ENCODE assay signal across 3 fruit fly cellular contexts in genomic region chr4:662101-662500, dm6.
TF ChIP-seq lines count a peak whose summit lies in the region.

No protein-coding gene starts in this region.

- no peak for TF ChIP-seq CTCF in whole organism, embryonic (GFP tag; optimal IDR thresholded peaks at IDR 0.05; lab: Kevin White, UChicago)

TF ChIP-seq in whole organism, adult, 20 proteins besides CTCF, POLR2A, EP300 and RAD21:
- TF ChIP-seq kay (GFP tag; lab: Kevin White, UChicago; ENCODE audit: borderline replicate concordance) (peak; percentile 55), Mnt (GFP tag; optimal IDR thresholded peaks at IDR 0.05; lab: Kevin White, UChicago) (no peak)
TF ChIP-seq in whole organism, adult: peak in this region for 1.

TF ChIP-seq in whole organism, embryonic, 481 proteins besides CTCF, POLR2A, EP300 and RAD21:
- peak; percentile 26 for TF ChIP-seq CG12769 (tag; optimal IDR thresholded peaks at IDR 0.05; lab: Kevin White, UChicago)
- TF ChIP-seq MESR4 (GFP tag; optimal IDR thresholded peaks at IDR 0.05; lab: Kevin White, UChicago): peak; percentile 5
- TF ChIP-seq CG2199 (GFP tag; IDR thresholded peaks at IDR 0.05; lab: Robert Waterston, UW): peak; percentile 10; the same call in 1 of the 3 replicates
- TF ChIP-seq sens (GFP tag; lab: Kevin White, UChicago): peak; percentile 71
- no peak for TF ChIP-seq fu2 (GFP tag; optimal IDR thresholded peaks at IDR 0.05; lab: Kevin White, UChicago)
- TF ChIP-seq gcm (GFP tag; optimal IDR thresholded peaks at IDR 0.05; lab: Kevin White, UChicago): peak; percentile 68
- TF ChIP-seq Pdp1 (GFP tag; optimal IDR thresholded peaks at IDR 0.05; lab: Kevin White, UChicago): peak in 1 of 2 experiments; percentile 31
- TF ChIP-seq CG9727 (GFP tag; optimal IDR thresholded peaks at IDR 0.05; lab: Kevin White, UChicago): no peak

TF ChIP-seq in whole organism, prepupa, 60 proteins besides CTCF, POLR2A, EP300 and RAD21:
- TF ChIP-seq fkh (GFP tag; optimal IDR thresholded peaks at IDR 0.05; lab: Kevin White, UChicago): peak; percentile 6
- TF ChIP-seq Ets96B (tag; optimal IDR thresholded peaks at IDR 0.05; lab: Kevin White, UChicago): no peak
